Worm (Caenorhabditis elegans) whole organism, late embryonic: ENCODE measurements around the gene fbxc-58.

ENCODE experiments used
- C08G9.2 ChIP-seq: sonication (generic microtip); optimal IDR thresholded peaks from 2 replicates; lab custom pipeline; 2016; ENCODE audit warnings: mild to moderate bottlenecking, missing genetic modification characterization, moderate library complexity, missing compliant biosample characterization
- C38D4.7 ChIP-seq: fragments of 200-800 bp; sonication (Bioruptor generic); optimal IDR thresholded peaks from 2 replicates; lab custom pipeline; 2018; ENCODE audit warnings: mild to moderate bottlenecking, missing genetic modification characterization, moderate library complexity, missing compliant biosample characterization
- F13H6.1 ChIP-seq: sonication (generic microtip); optimal IDR thresholded peaks from 2 replicates; lab custom pipeline; 2016; ENCODE audit warnings: missing genetic modification characterization, missing compliant biosample characterization
- T23F11.4 ChIP-seq: fragments of 200-800 bp; sonication (Bioruptor generic); optimal IDR thresholded peaks from 2 replicates; lab custom pipeline; 2018; ENCODE audit warnings: mild to moderate bottlenecking, missing genetic modification characterization, missing compliant biosample characterization
- ceh-14 ChIP-seq: sonication (generic microtip); optimal IDR thresholded peaks from 2 replicates; lab custom pipeline; 2016; ENCODE audit warnings: missing genotype, missing genetic modification characterization, missing compliant biosample characterization
- ceh-19 ChIP-seq: fragments of 200-800 bp; sonication (Bioruptor generic); optimal IDR thresholded peaks from 2 replicates; lab custom pipeline; 2018; ENCODE audit warnings: mild to moderate bottlenecking, missing genetic modification characterization, missing compliant biosample characterization
- ceh-2 ChIP-seq: sonication (generic microtip); optimal IDR thresholded peaks from 2 replicates; lab custom pipeline; 2016; ENCODE audit warnings: missing genotype, missing genetic modification characterization, missing compliant biosample characterization
- ceh-22 ChIP-seq: sonication (generic microtip); optimal IDR thresholded peaks from 2 replicates; lab custom pipeline; 2017; ENCODE audit warnings: missing biosample characterization, missing genetic modification characterization
- ceh-24 ChIP-seq: sonication (generic microtip); optimal IDR thresholded peaks from 2 replicates; lab custom pipeline; 2016; ENCODE audit warnings: mild to moderate bottlenecking, missing genetic modification characterization, missing compliant biosample characterization
- ceh-34 ChIP-seq: sonication (generic microtip); optimal IDR thresholded peaks from 2 replicates; lab custom pipeline; 2016; ENCODE audit warnings: mild to moderate bottlenecking, missing genetic modification characterization, missing compliant biosample characterization
- ceh-45 ChIP-seq: fragments of 200-800 bp; sonication (Bioruptor generic); IDR thresholded peaks from 2 replicates; pipeline ENCODE4 v1.3.6; 2022; ENCODE audit warnings: missing genetic modification reagents, missing genetic modification characterization, missing compliant biosample characterization
- ceh-48 ChIP-seq: sonication (generic microtip); optimal IDR thresholded peaks from 2 replicates; lab custom pipeline; 2016; ENCODE audit warnings: missing genetic modification characterization, inconsistent platforms, missing compliant biosample characterization
- ceh-6 ChIP-seq: fragments of 200-800 bp; sonication (Bioruptor generic); optimal IDR thresholded peaks from 2 replicates; lab custom pipeline; 2018; ENCODE audit warnings: mild to moderate bottlenecking, missing genetic modification characterization, missing compliant biosample characterization
- che-1 ChIP-seq: sonication (generic microtip); optimal IDR thresholded peaks from 2 replicates; lab custom pipeline; 2016; ENCODE audit warnings: mild to moderate bottlenecking, missing genetic modification characterization, missing compliant biosample characterization
- elt-2 ChIP-seq: sonication (generic microtip); optimal IDR thresholded peaks from 2 replicates; lab custom pipeline; 2016; ENCODE audit warnings: missing genetic modification reagents, missing genetic modification characterization, missing compliant biosample characterization
- elt-4 ChIP-seq: sonication (generic microtip); optimal IDR thresholded peaks from 2 replicates; lab custom pipeline; 2016; ENCODE audit warnings: missing genetic modification characterization, missing compliant biosample characterization
- ets-4 ChIP-seq: sonication (generic microtip); optimal IDR thresholded peaks from 2 replicates; lab custom pipeline; 2016; ENCODE audit warnings: missing genetic modification characterization, missing compliant biosample characterization
- fkh-10 ChIP-seq: fragments of 150-350 bp; optimal IDR thresholded peaks from 2 replicates; lab custom pipeline; 2014; ENCODE audit warnings: missing biosample characterization, missing genetic modification reagents, missing genetic modification characterization
- fkh-6 ChIP-seq: sonication (generic microtip); optimal IDR thresholded peaks from 2 replicates; lab custom pipeline; 2016; ENCODE audit warnings: missing genetic modification characterization, missing compliant biosample characterization
- hlh-30 ChIP-seq: sonication (generic microtip); optimal IDR thresholded peaks from 2 replicates; lab custom pipeline; 2017; ENCODE audit warnings: antibody characterized with exemption, missing genetic modification characterization, missing compliant biosample characterization; ENCODE audit not compliant: insufficient read depth
- hlh-6 ChIP-seq: sonication (generic microtip); optimal IDR thresholded peaks from 2 replicates; lab custom pipeline; 2016; ENCODE audit warnings: missing genotype, missing genetic modification characterization, missing compliant biosample characterization
- hlh-8 ChIP-seq: sonication (generic microtip); optimal IDR thresholded peaks from 2 replicates; lab custom pipeline; 2016; ENCODE audit warnings: missing genotype, missing genetic modification characterization, missing compliant biosample characterization
- lim-6 ChIP-seq: sonication (generic microtip); optimal IDR thresholded peaks from 2 replicates; lab custom pipeline; 2016; ENCODE audit warnings: missing genetic modification characterization, missing compliant biosample characterization
- nfya-1 ChIP-seq: sonication (generic microtip); optimal IDR thresholded peaks from 2 replicates; lab custom pipeline; 2017; ENCODE audit warnings: missing genetic modification characterization, mild to moderate bottlenecking, missing compliant biosample characterization, antibody characterized with exemption, moderate library complexity
- nhr-11 ChIP-seq: fragments of 150-350 bp; optimal IDR thresholded peaks from 2 replicates; lab custom pipeline; 2014; ENCODE audit warnings: missing biosample characterization, missing genetic modification characterization
- npax-4 ChIP-seq: sonication (generic microtip); optimal IDR thresholded peaks from 2 replicates; lab custom pipeline; 2016; ENCODE audit warnings: missing genetic modification characterization, missing compliant biosample characterization
- odd-2 ChIP-seq: sonication (generic microtip); optimal IDR thresholded peaks from 2 replicates; lab custom pipeline; 2017; ENCODE audit warnings: antibody characterized with exemption, mild to moderate bottlenecking, missing genetic modification characterization, missing compliant biosample characterization
- pat-9 ChIP-seq: fragments of 200-800 bp; sonication (Bioruptor generic); optimal IDR thresholded peaks from 2 replicates; lab custom pipeline; 2018; ENCODE audit warnings: mild to moderate bottlenecking, missing genetic modification characterization, moderate library complexity, missing compliant biosample characterization
- pax-1 ChIP-seq: fragments of 150-350 bp; optimal IDR thresholded peaks from 2 replicates; lab custom pipeline; 2014; ENCODE audit warnings: missing biosample characterization, missing genetic modification characterization
- pha-2 ChIP-seq: sonication (generic microtip); optimal IDR thresholded peaks from 2 replicates; lab custom pipeline; 2017; ENCODE audit warnings: mild to moderate bottlenecking, missing genetic modification characterization, missing compliant biosample characterization
- pros-1 ChIP-seq: fragments of 150-350 bp; optimal IDR thresholded peaks from 2 replicates; lab custom pipeline; 2014; ENCODE audit warnings: missing biosample characterization, missing genetic modification reagents, missing genetic modification characterization
- sdc-2 ChIP-seq: sonication (generic microtip); optimal IDR thresholded peaks from 2 replicates; lab custom pipeline; 2016; ENCODE audit warnings: missing genotype, missing genetic modification characterization, missing compliant biosample characterization
- sox-2 ChIP-seq: fragments of 200-800 bp; sonication (Bioruptor generic); IDR thresholded peaks from 2 replicates; pipeline ENCODE4 v1.3.6; 2022; ENCODE audit warnings: missing genetic modification reagents, missing genetic modification characterization, missing compliant biosample characterization
- syd-9 ChIP-seq: sonication (generic microtip); optimal IDR thresholded peaks from 2 replicates; lab custom pipeline; 2016; ENCODE audit warnings: mild to moderate bottlenecking, missing genetic modification characterization, moderate library complexity, missing compliant biosample characterization
- tbx-7 ChIP-seq: sonication (generic microtip); optimal IDR thresholded peaks from 2 replicates; lab custom pipeline; 2016; ENCODE audit warnings: missing genotype, missing genetic modification characterization, missing compliant biosample characterization
- ttx-3 ChIP-seq: sonication (generic microtip); optimal IDR thresholded peaks from 2 replicates; lab custom pipeline; 2016; ENCODE audit warnings: missing genetic modification reagents, missing genetic modification characterization, missing compliant biosample characterization
- unc-3 ChIP-seq, 2 experiments: fragments of 200-800 bp in 1 of 2; sonication (Bioruptor generic) in 1 of 2; sonication (generic microtip) in 1 of 2; conservative IDR thresholded peaks in 1 of 2; optimal IDR thresholded peaks in 1 of 2; 2 replicates each; pipeline versions ENCODE4 v1.3.6 to Lab custom; 2016 to 2022; ENCODE audit warnings: missing compliant biosample characterization in 2 of 2, missing genetic modification characterization in 2 of 2, missing genetic modification reagents in 1 of 2
- unc-42 ChIP-seq: sonication (generic microtip); optimal IDR thresholded peaks from 2 replicates; lab custom pipeline; 2016; ENCODE audit warnings: missing genotype, missing genetic modification characterization, missing compliant biosample characterization
- zip-5 ChIP-seq: sonication (generic microtip); optimal IDR thresholded peaks from 2 replicates; lab custom pipeline; 2016; ENCODE audit warnings: missing genetic modification characterization, missing compliant biosample characterization

The fbxc-58 gene

DNA sequence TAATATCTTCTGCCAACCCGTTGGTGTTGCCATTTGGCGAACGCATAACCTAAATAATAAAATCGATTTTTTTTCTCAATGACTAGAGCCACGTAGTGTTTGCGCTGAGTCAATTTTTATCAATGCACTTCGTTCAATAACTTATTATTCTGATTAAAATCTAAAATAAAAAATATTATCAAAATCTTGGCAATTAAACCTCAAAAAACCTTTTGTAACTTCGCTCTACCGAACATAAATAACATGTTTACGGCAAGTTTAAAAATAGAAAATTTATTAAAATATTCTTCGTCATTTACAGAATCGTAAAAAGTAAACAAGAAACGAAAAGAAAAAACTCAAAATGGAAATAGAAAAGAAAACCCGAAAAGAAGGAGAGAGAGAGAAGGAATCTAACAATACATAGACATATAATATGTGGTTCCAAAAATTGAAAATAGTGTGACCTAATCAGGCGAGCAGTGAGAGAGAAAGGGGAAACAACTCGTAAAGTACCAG is 28.2 kb upstream of the fbxc-58 start, which contains the start of gene pigc-1:
TSS of gene pigc-1 (minus strand) at position 51 of the 498 bp plus-strand sequence.
- TF ChIP-seq nfya-1 (tag; lab: Kevin White, UChicago): no peak
- TF ChIP-seq unc-42 (tag; lab: Kevin White, UChicago): peak; percentile 8
- TF ChIP-seq, all 69 proteins: peak for 1

- no peak for TF ChIP-seq che-1 (tag; lab: Kevin White, UChicago)
- no peak for TF ChIP-seq zip-5
- no peak for TF ChIP-seq tbx-7 (tag; lab: Kevin White, UChicago)
- TF ChIP-seq hlh-8 (tag; lab: Kevin White, UChicago): no peak
- no peak for TF ChIP-seq hlh-6
- TF ChIP-seq ceh-48 (tag; lab: Kevin White, UChicago): no peak
- TF ChIP-seq C38D4.7 (GFP tag; lab: Kevin White, UChicago): no peak
- no peak for TF ChIP-seq ceh-14 (tag; lab: Kevin White, UChicago)
- no peak for TF ChIP-seq npax-4 (tag; lab: Kevin White, UChicago)
- TF ChIP-seq syd-9 (tag; lab: Kevin White, UChicago): no peak
- TF ChIP-seq sox-2 (GFP tag; lab: Robert Waterston, UW): no peak
- TF ChIP-seq fkh-6 (tag; lab: Kevin White, UChicago): no peak
- no peak for TF ChIP-seq odd-2 (tag; lab: Kevin White, UChicago)
- no peak for TF ChIP-seq nhr-11 (tag; lab: Kevin White, UChicago)
- no peak for TF ChIP-seq C08G9.2 (tag; lab: Kevin White, UChicago)
- TF ChIP-seq elt-2: no peak
- no peak for TF ChIP-seq lim-6 (tag; lab: Kevin White, UChicago)
- TF ChIP-seq F13H6.1 (tag; lab: Kevin White, UChicago): no peak
- no peak for TF ChIP-seq pat-9 (tag; lab: Kevin White, UChicago)
Measured at ce11 chrIV:9353728-9354127, 17.6 kb upstream of the fbxc-58 start.

DNA sequence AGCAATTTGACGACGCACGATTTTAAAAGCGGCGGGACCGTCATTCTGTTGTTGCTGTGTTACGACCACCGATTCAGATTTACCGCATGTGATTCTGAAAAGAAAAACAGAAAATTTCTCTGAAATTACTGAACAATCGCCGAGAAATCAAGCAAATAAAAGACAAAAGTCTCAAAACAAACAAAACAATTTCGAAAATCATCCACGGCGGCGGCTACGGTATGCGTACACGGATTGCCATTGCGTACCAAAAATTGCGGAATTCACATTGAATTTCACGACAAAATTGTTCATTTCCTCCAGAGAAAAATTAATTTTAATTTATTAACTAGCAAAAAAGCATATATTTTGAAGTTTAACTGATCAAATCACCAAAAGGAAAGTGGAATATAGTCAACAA is 4.9 kb upstream of the fbxc-58 start, which contains the start of gene pezo-1:
TSS of gene pezo-1 (minus strand) at position 101 of the 400 bp plus-strand sequence.
- no peak for TF ChIP-seq pha-2
- TF ChIP-seq ets-4 (tag; lab: Kevin White, UChicago): no peak
- no peak for TF ChIP-seq hlh-30
- no peak for TF ChIP-seq ceh-19 (GFP tag; lab: Kevin White, UChicago)
- TF ChIP-seq T23F11.4 (GFP tag; lab: Kevin White, UChicago): no peak
- no peak for TF ChIP-seq syd-9 (tag; lab: Kevin White, UChicago)
- TF ChIP-seq elt-4: no peak
- no peak for TF ChIP-seq ceh-22 (tag; lab: Kevin White, UChicago)
- no peak for TF ChIP-seq fkh-10 (GFP tag; lab: Kevin White, UChicago)
- TF ChIP-seq, all 69 proteins: peak for 0

ce11 chrIV:9367852-9368627 is 3.3 kb upstream of the fbxc-58 start:
- TF ChIP-seq ceh-45 (GFP tag; lab: Robert Waterston, UW) (no peak), sdc-2 (tag; lab: Kevin White, UChicago) (no peak), unc-42 (tag; lab: Kevin White, UChicago) (no peak), elt-4 (no peak), pros-1 (no peak), ceh-6 (no peak), hlh-6 (no peak), ceh-19 (GFP tag; lab: Kevin White, UChicago) (no peak), ceh-24 (no peak), nhr-11 (tag; lab: Kevin White, UChicago) (no peak), che-1 (tag; lab: Kevin White, UChicago) (no peak), syd-9 (tag; lab: Kevin White, UChicago) (no peak), ceh-34 (tag; lab: Kevin White, UChicago) (no peak), unc-3 (GFP tag; conservative IDR thresholded peaks at IDR 0.05; lab: Robert Waterston, UW) (no peak), unc-3 (tag; optimal IDR thresholded peaks at IDR 0.05; lab: Kevin White, UChicago) (no peak), ceh-22 (tag; lab: Kevin White, UChicago) (no peak), nfya-1 (tag; lab: Kevin White, UChicago) (no peak), pax-1 (tag; lab: Kevin White, UChicago) (no peak), hlh-8 (tag; lab: Kevin White, UChicago) (no peak), ceh-2 (tag; lab: Kevin White, UChicago) (no peak), ttx-3 (tag; lab: Kevin White, UChicago) (no peak)
